Worm (Caenorhabditis elegans) whole organism, late embryonic: ENCODE results near the gene C29F9.6.

ENCODE experiments used
- C38D4.7 ChIP-seq: fragments of 200-800 bp; sonication (Bioruptor generic); optimal IDR thresholded peaks from 2 replicates; lab custom pipeline; 2018; ENCODE audit warnings: mild to moderate bottlenecking, missing genetic modification characterization, moderate library complexity, missing compliant biosample characterization
- ama-1 ChIP-seq: fragments of 150-350 bp; optimal IDR thresholded peaks from 2 replicates; lab custom pipeline; 2014
- che-1 ChIP-seq: sonication (generic microtip); optimal IDR thresholded peaks from 2 replicates; lab custom pipeline; 2016; ENCODE audit warnings: mild to moderate bottlenecking, missing genetic modification characterization, missing compliant biosample characterization
- dmd-4 ChIP-seq: sonication (generic microtip); optimal IDR thresholded peaks from 2 replicates; lab custom pipeline; 2016; ENCODE audit warnings: borderline replicate concordance, missing genetic modification characterization, missing compliant biosample characterization
- elt-4 ChIP-seq: sonication (generic microtip); optimal IDR thresholded peaks from 2 replicates; lab custom pipeline; 2016; ENCODE audit warnings: missing genetic modification characterization, missing compliant biosample characterization
- fkh-10 ChIP-seq: fragments of 150-350 bp; optimal IDR thresholded peaks from 2 replicates; lab custom pipeline; 2014; ENCODE audit warnings: missing biosample characterization, missing genetic modification reagents, missing genetic modification characterization
- lin-11 ChIP-seq: fragments of 200-800 bp; sonication (Bioruptor generic); optimal IDR thresholded peaks from 2 replicates; lab custom pipeline; 2018; ENCODE audit warnings: mild to moderate bottlenecking, missing genetic modification characterization, missing compliant biosample characterization
- madf-2 ChIP-seq: sonication (generic microtip); optimal IDR thresholded peaks from 2 replicates; lab custom pipeline; 2017; ENCODE audit warnings: missing genetic modification characterization, missing compliant biosample characterization
- nhr-11 ChIP-seq: fragments of 150-350 bp; optimal IDR thresholded peaks from 2 replicates; lab custom pipeline; 2014; ENCODE audit warnings: missing biosample characterization, missing genetic modification characterization
- pag-3 ChIP-seq: sonication (generic microtip); optimal IDR thresholded peaks from 2 replicates; lab custom pipeline; 2016; ENCODE audit warnings: missing compliant biosample characterization, missing genetic modification characterization, borderline replicate concordance
- unc-42 ChIP-seq: sonication (generic microtip); optimal IDR thresholded peaks from 2 replicates; lab custom pipeline; 2016; ENCODE audit warnings: missing genotype, missing genetic modification characterization, missing compliant biosample characterization
- unc-86 ChIP-seq: sonication (generic microtip); optimal IDR thresholded peaks from 2 replicates; lab custom pipeline; 2016; ENCODE audit warnings: missing genetic modification characterization, missing compliant biosample characterization
- zip-5 ChIP-seq: sonication (generic microtip); optimal IDR thresholded peaks from 2 replicates; lab custom pipeline; 2016; ENCODE audit warnings: missing genetic modification characterization, missing compliant biosample characterization

DNA sequence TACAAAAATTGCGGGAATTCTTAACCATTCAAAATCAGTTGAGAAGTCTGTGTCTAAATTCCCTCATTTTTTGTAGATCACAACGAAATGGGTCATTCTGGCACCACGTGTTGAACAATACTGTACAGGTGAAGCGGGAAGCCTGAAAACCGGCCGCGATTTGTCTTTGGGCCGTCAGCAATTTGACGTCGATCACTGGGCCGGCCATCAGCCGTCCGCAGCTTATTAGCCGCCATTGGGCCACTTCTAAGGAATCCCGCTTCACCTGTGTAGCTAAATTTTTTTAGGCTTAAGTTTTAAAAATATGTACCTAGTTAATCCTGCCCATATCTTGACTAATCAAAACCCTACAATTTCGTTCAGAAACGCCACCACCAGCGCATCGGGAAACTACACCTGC lies 45.0 kb downstream of the C29F9.6 start:
- TF ChIP-seq unc-42 (tag; lab: Kevin White, UChicago) (no peak), dmd-4 (no peak), C38D4.7 (no peak), unc-86 (tag; lab: Kevin White, UChicago) (no peak), pag-3 (tag; lab: Kevin White, UChicago) (no peak), che-1 (tag; lab: Kevin White, UChicago) (no peak), fkh-10 (no peak), nhr-11 (tag; lab: Kevin White, UChicago) (no peak), ama-1 (lab: Kevin White, UChicago) (no peak), zip-5 (no peak), lin-11 (tag; lab: Kevin White, UChicago) (no peak), elt-4 (tag; lab: Kevin White, UChicago) (no peak), madf-2 (tag; lab: Kevin White, UChicago) (no peak)
